Worm (Caenorhabditis elegans) whole organism, mixed stage, embryonic: ENCODE data around the gene K11H12.4.

Source experiments
- M03D4.4 ChIP-seq: sonication (generic microtip); optimal IDR thresholded peaks from 2 replicates; lab custom pipeline; 2017; ENCODE audit warnings: mild to moderate bottlenecking, missing genetic modification characterization, missing compliant biosample characterization
- bed-3 ChIP-seq: fragments of 200-800 bp; sonication (Bioruptor generic); optimal IDR thresholded peaks from 3 replicates; lab custom pipeline; 2018; ENCODE audit warnings: mild to moderate bottlenecking, missing genetic modification characterization, moderate library complexity, missing compliant biosample characterization
- blmp-1 ChIP-seq: fragments of 150-350 bp; optimal IDR thresholded peaks from 2 replicates; lab custom pipeline; 2014; ENCODE audit warnings: missing biosample characterization, missing genetic modification characterization
- ceh-39 ChIP-seq: fragments of 150-350 bp; optimal IDR thresholded peaks from 2 replicates; lab custom pipeline; 2014; ENCODE audit warnings: missing biosample characterization, missing genetic modification characterization
- ceh-43 ChIP-seq: fragments of 200-800 bp; sonication (Bioruptor generic); optimal IDR thresholded peaks from 2 replicates; lab custom pipeline; 2018; ENCODE audit warnings: mild to moderate bottlenecking, missing genetic modification characterization, moderate library complexity, missing compliant biosample characterization
- ceh-83 ChIP-seq: fragments of 200-800 bp; sonication (Bioruptor generic); optimal IDR thresholded peaks from 2 replicates; lab custom pipeline; 2018; ENCODE audit warnings: mild to moderate bottlenecking, missing genetic modification characterization, missing compliant biosample characterization
- ces-1 ChIP-seq: fragments of 150-350 bp; optimal IDR thresholded peaks from 2 replicates; lab custom pipeline; 2014; ENCODE audit warnings: missing biosample characterization, missing genetic modification reagents, missing genetic modification characterization
- cnd-1 ChIP-seq: fragments of 200-800 bp; sonication (Bioruptor generic); optimal IDR thresholded peaks from 2 replicates; lab custom pipeline; 2018; ENCODE audit warnings: mild to moderate bottlenecking, missing genetic modification characterization, missing compliant biosample characterization
- drap-1 ChIP-seq: fragments of 200-800 bp; sonication (Bioruptor generic); optimal IDR thresholded peaks from 3 replicates; lab custom pipeline; 2018; ENCODE audit warnings: mild to moderate bottlenecking, missing genetic modification characterization, missing compliant biosample characterization
- elt-1 ChIP-seq: sonication (generic microtip); optimal IDR thresholded peaks from 2 replicates; lab custom pipeline; 2017; ENCODE audit warnings: missing genetic modification characterization, mild to moderate bottlenecking, missing compliant biosample characterization, antibody characterized with exemption, moderate library complexity, borderline replicate concordance; ENCODE audit not compliant: insufficient read depth
- elt-3 ChIP-seq: fragments of 150-350 bp; optimal IDR thresholded peaks from 2 replicates; lab custom pipeline; 2014; ENCODE audit warnings: missing biosample characterization, missing genetic modification characterization
- flh-1 ChIP-seq: fragments of 200-800 bp; sonication (Bioruptor generic); optimal IDR thresholded peaks from 2 replicates; lab custom pipeline; 2018; ENCODE audit warnings: mild to moderate bottlenecking, missing genetic modification characterization, moderate library complexity, missing compliant biosample characterization
- ham-2 ChIP-seq: fragments of 200-800 bp; sonication (Bioruptor generic); optimal IDR thresholded peaks from 2 replicates; lab custom pipeline; 2018; ENCODE audit warnings: mild to moderate bottlenecking, missing genetic modification characterization, missing compliant biosample characterization
- hlh-1 ChIP-seq: fragments of 150-350 bp; optimal IDR thresholded peaks from 2 replicates; lab custom pipeline; 2014; ENCODE audit warnings: missing biosample characterization, missing genetic modification reagents, missing genetic modification characterization
- lin-13 ChIP-seq: fragments of 150-350 bp; optimal IDR thresholded peaks from 2 replicates; lab custom pipeline; 2014; ENCODE audit warnings: missing biosample characterization, missing genetic modification characterization
- lin-32 ChIP-seq: fragments of 200-800 bp; sonication (Bioruptor generic); optimal IDR thresholded peaks from 2 replicates; lab custom pipeline; 2018; ENCODE audit warnings: mild to moderate bottlenecking, missing genetic modification characterization, missing compliant biosample characterization
- lsy-2 ChIP-seq: fragments of 150-350 bp; optimal IDR thresholded peaks from 2 replicates; lab custom pipeline; 2014; ENCODE audit warnings: missing biosample characterization, missing genetic modification characterization
- mab-5 ChIP-seq: fragments of 150-350 bp; optimal IDR thresholded peaks from 2 replicates; lab custom pipeline; 2014; ENCODE audit warnings: missing biosample characterization, missing genetic modification characterization
- mep-1 ChIP-seq: fragments of 150-350 bp; optimal IDR thresholded peaks from 2 replicates; lab custom pipeline; 2017; ENCODE audit warnings: missing biosample characterization, missing genetic modification reagents, missing genetic modification characterization, inconsistent platforms
- mls-2 ChIP-seq: sonication (generic microtip); optimal IDR thresholded peaks from 2 replicates; lab custom pipeline; 2016; ENCODE audit warnings: mild to moderate bottlenecking, missing genetic modification characterization, moderate library complexity, missing compliant biosample characterization
- nhr-2 ChIP-seq: fragments of 150-350 bp; optimal IDR thresholded peaks from 2 replicates; lab custom pipeline; 2014; ENCODE audit warnings: missing biosample characterization, missing genetic modification characterization
- nhr-237 ChIP-seq: fragments of 150-350 bp; optimal IDR thresholded peaks from 2 replicates; lab custom pipeline; 2014; ENCODE audit warnings: missing biosample characterization, missing genetic modification characterization
- nhr-28 ChIP-seq: fragments of 150-350 bp; optimal IDR thresholded peaks from 2 replicates; lab custom pipeline; 2014; ENCODE audit warnings: missing biosample characterization, missing genetic modification characterization
- pha-4 ChIP-seq: fragments of 150-350 bp; optimal IDR thresholded peaks from 2 replicates; lab custom pipeline; 2018; ENCODE audit warnings: missing biosample characterization, missing genetic modification reagents, missing genetic modification characterization
- sem-2 ChIP-seq: fragments of 200-800 bp; sonication (Bioruptor generic); optimal IDR thresholded peaks from 2 replicates; lab custom pipeline; 2018; ENCODE audit warnings: mild to moderate bottlenecking, missing genetic modification characterization, missing compliant biosample characterization
- snpc-4 ChIP-seq: fragments of 150-350 bp; optimal IDR thresholded peaks from 2 replicates; lab custom pipeline; 2014; ENCODE audit warnings: missing biosample characterization, missing genetic modification characterization
- sptf-1 ChIP-seq: sonication (generic microtip); optimal IDR thresholded peaks from 2 replicates; lab custom pipeline; 2017; ENCODE audit warnings: mild to moderate bottlenecking, missing genetic modification characterization, moderate library complexity, missing compliant biosample characterization
- tbx-8 ChIP-seq: fragments of 200-800 bp; sonication (Bioruptor generic); optimal IDR thresholded peaks from 2 replicates; lab custom pipeline; 2018; ENCODE audit warnings: mild to moderate bottlenecking, missing genetic modification characterization, moderate library complexity, missing compliant biosample characterization
- unc-120 ChIP-seq: sonication (generic microtip); optimal IDR thresholded peaks from 2 replicates; lab custom pipeline; 2017; ENCODE audit warnings: missing genetic modification characterization, missing compliant biosample characterization; ENCODE audit not compliant: poor library complexity, severe bottlenecking
- unc-39 ChIP-seq: fragments of 150-350 bp; optimal IDR thresholded peaks from 2 replicates; lab custom pipeline; 2014; ENCODE audit warnings: missing biosample characterization, missing genetic modification characterization
- unc-62 ChIP-seq: fragments of 150-350 bp; optimal IDR thresholded peaks from 2 replicates; lab custom pipeline; 2014; ENCODE audit warnings: missing biosample characterization, missing genetic modification reagents, missing genetic modification characterization
- zip-8 ChIP-seq: fragments of 150-350 bp; optimal IDR thresholded peaks from 2 replicates; lab custom pipeline; 2014; ENCODE audit warnings: missing biosample characterization, missing genetic modification characterization
- ztf-11 ChIP-seq: fragments of 150-350 bp; optimal IDR thresholded peaks from 2 replicates; lab custom pipeline; 2014; ENCODE audit warnings: missing biosample characterization, missing genetic modification characterization

K11H12.4 gene

DNA sequence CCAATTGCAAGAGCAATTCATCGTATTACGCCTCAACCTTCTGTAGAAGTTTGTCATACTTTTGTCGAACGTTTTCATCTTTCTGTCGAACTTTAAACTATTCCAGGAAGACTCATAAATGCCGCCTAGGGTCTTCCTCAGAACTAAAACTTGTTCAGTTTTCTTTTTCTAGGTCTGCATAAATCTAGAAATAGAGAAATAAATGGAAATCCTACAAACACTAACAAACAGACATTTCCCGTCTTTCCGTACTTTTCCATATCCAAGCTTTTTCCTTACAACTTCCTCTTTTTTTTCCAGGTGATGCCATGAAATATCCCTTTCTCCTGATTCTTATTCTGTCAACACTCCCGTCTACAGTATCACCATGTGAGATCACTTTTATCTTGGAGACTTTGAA lies 8.5 kb upstream of the K11H12.4 start, which contains the start of gene cutl-28:
Gene cutl-28, plus strand, starts transcription at position 301 of the 400 bp plus-strand sequence.
- TF ChIP-seq ceh-39 (no peak), ceh-43 (no peak), pha-4 (no peak), drap-1 (no peak), lin-32 (GFP tag; lab: Kevin White, UChicago) (no peak), zip-8 (tag; lab: Kevin White, UChicago) (no peak), elt-1 (no peak), unc-62 (no peak), mls-2 (no peak), flh-1 (GFP tag; lab: Kevin White, UChicago) (no peak), bed-3 (GFP tag; lab: Kevin White, UChicago) (no peak), elt-3 (tag; lab: Kevin White, UChicago) (no peak), nhr-237 (tag; lab: Kevin White, UChicago) (no peak), hlh-1 (tag; lab: Kevin White, UChicago) (no peak), ceh-83 (GFP tag; lab: Kevin White, UChicago) (no peak)
- TF ChIP-seq, all 35 proteins: peak for 0

DNA sequence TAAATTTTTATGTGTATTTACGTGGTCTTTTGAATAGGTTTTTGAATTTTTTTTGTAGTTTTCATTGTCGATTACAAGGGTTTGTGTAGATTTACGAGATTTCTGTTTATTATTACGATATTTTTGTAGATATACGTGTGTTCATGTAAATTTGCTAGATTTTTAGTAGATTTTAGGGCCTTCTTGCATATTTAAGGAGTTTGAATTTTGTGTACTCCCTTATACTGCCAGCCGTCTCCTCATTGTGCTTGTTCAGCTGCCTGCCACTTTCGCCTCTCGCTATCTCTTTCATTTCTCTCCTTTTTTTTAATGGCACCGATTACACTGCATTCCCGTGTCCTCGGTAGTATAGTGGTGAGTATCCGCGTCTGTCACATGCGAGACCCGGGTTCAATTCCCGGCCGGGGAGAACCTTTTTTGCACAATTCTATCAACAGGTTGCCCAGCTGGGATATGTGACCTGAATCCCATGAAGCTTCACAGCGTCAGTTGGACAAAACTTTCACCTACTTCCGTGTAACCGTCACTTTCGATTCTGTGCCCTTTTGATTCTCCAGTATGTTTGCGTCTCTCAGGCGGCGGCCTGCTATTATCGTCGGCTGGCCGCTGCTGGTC lies 7.2 kb upstream of the K11H12.4 start:
- peak; percentile 60 for TF ChIP-seq bed-3 (GFP tag; lab: Kevin White, UChicago)
- TF ChIP-seq tbx-8 = peak; percentile 10
- TF ChIP-seq ham-2 (GFP tag; lab: Kevin White, UChicago) = peak; percentile 79
- TF ChIP-seq flh-1 (GFP tag; lab: Kevin White, UChicago) = peak; percentile 66
- TF ChIP-seq sptf-1 = peak; percentile 91
- peak; percentile 76 for TF ChIP-seq ceh-43
- peak; percentile 89 for TF ChIP-seq blmp-1 (tag; lab: Kevin White, UChicago)
- no peak for TF ChIP-seq zip-8 (tag; lab: Kevin White, UChicago)
- TF ChIP-seq lsy-2 (tag; lab: Kevin White, UChicago) = peak; percentile 8
- TF ChIP-seq unc-120 = peak; percentile 89
- peak; percentile 88 for TF ChIP-seq cnd-1 (tag; lab: Kevin White, UChicago)
- TF ChIP-seq ztf-11 (tag; lab: Kevin White, UChicago) = no peak
- TF ChIP-seq mab-5 (tag; lab: Kevin White, UChicago) = no peak
- no peak for TF ChIP-seq nhr-237 (tag; lab: Kevin White, UChicago)
- peak; percentile 11 for TF ChIP-seq ces-1
- peak; percentile 0 for TF ChIP-seq hlh-1 (tag; lab: Kevin White, UChicago)
- TF ChIP-seq lin-32 (GFP tag; lab: Kevin White, UChicago) = peak; percentile 48
- peak; percentile 89 for TF ChIP-seq ceh-83 (GFP tag; lab: Kevin White, UChicago)
- peak; percentile 84 for TF ChIP-seq M03D4.4 (tag; lab: Kevin White, UChicago)
- TF ChIP-seq drap-1 = peak; percentile 81
- TF ChIP-seq lin-13 (tag; lab: Kevin White, UChicago) = no peak
- peak; percentile 88 for TF ChIP-seq mls-2
- TF ChIP-seq unc-62 = peak; percentile 25
- no peak for TF ChIP-seq elt-1
- no peak for TF ChIP-seq nhr-2 (tag; lab: Kevin White, UChicago)
- TF ChIP-seq mep-1 (tag; lab: Kevin White, UChicago) = peak; percentile 50
- TF ChIP-seq snpc-4 (tag; lab: Kevin White, UChicago) = no peak
- TF ChIP-seq sem-2 (GFP tag; lab: Kevin White, UChicago) = peak; percentile 73
- no peak for TF ChIP-seq unc-39 (tag; lab: Kevin White, UChicago)

DNA sequence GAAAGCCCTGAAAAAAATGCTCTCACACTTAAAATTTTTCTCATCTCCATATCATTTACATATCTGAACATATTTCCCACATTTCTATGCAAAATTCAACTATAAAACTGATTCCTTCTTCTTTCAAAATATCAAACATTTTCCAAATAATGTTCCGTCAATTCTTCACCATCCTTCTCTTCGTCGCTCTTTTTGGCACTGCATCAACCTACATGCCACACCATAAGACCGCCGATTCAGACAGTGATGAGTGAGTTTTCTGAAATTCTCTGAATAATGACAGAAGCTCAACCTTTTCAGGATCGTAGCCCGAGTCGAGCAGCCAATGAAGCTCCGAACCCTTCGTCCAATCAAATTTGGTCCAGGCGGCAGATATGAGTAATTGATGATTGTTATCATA lies 597 bp upstream of the K11H12.4 start, which contains the start of gene K11H12.5:
Gene K11H12.5, plus strand, starts transcription at position 301 of the 400 bp plus-strand sequence.
- TF ChIP-seq snpc-4 (tag; lab: Kevin White, UChicago) (no peak), unc-62 (no peak), mab-5 (tag; lab: Kevin White, UChicago) (no peak), ceh-39 (no peak), lin-13 (tag; lab: Kevin White, UChicago) (no peak)
- TF ChIP-seq, all 35 proteins: peak for 0

DNA sequence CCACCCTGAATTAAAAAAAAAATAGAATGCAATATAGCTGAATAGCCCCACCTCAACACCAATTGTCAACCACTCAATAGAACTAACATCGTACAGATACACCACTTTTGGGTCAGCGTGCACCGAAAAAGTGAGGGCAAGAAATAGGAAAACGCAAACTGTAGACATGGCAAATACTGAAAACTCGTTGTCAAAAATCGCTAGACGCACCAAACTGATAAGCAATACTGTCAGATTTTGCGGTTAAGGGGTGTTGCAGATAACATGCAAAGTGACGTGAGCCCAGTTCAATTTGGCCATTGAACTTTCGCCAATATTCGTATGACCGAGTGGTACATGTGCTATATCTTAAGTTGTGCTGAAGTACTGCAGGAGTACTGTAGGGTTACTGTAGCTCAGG lies 2.4 kb downstream of the K11H12.4 start, which contains the start of gene K11H12.3:
Gene K11H12.3, minus strand, starts transcription at position 168 of the 400 bp plus-strand sequence.
- TF ChIP-seq ceh-43 (no peak), flh-1 (GFP tag; lab: Kevin White, UChicago) (no peak), pha-4 (no peak), unc-62 (no peak), sem-2 (GFP tag; lab: Kevin White, UChicago) (no peak), blmp-1 (tag; lab: Kevin White, UChicago) (no peak), nhr-2 (tag; lab: Kevin White, UChicago) (no peak), lin-13 (tag; lab: Kevin White, UChicago) (no peak), ztf-11 (tag; lab: Kevin White, UChicago) (no peak), ces-1 (no peak), lsy-2 (tag; lab: Kevin White, UChicago) (no peak), elt-3 (tag; lab: Kevin White, UChicago) (no peak), mls-2 (no peak), ceh-83 (GFP tag; lab: Kevin White, UChicago) (no peak), hlh-1 (tag; lab: Kevin White, UChicago) (no peak), nhr-28 (tag; lab: Kevin White, UChicago) (no peak), snpc-4 (tag; lab: Kevin White, UChicago) (no peak)
- TF ChIP-seq, all 35 proteins: peak for 0
